Worm (Caenorhabditis elegans): Measurements from ENCODE around the gene parg-2.

DNA sequence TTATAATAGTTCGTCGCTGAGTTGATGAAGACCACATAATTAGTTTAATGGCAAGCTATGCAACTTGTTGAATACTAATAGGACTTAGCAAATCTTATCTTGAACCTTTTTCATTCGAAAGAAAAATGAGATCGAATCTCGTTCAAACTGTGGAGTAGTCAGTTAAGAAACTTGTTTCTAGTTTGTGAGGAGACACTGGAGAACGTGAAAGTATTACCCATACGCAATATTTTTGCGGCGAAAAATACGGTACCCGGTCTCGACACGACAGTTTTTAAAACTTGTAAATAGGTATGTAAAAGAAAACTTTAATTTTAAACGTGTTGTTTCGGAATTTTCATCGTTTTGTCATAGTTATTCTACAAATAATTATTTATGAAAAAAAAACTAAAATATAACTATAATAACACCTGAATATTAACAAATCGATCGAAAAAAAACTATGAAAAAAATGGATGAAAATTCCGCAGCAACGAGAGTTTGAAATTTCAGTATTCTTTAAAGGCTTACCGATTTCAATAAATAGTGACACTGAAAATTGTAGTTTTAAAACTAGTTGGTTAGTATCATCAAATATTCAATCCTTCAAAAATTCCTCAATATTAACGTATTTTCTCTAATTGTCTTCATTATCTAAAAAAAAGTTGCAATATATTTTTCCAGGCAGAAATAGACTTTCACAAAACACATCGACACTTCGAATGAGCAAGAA, 30.8 kb upstream of the parg-2 start, which contains the start of the genes F20C5.7 and parg-1:
- no peak for TF ChIP-seq lsy-2 (tag; optimal IDR thresholded peaks at IDR 0.05)
- TF ChIP-seq egl-27 (tag; optimal IDR thresholded peaks at IDR 0.05) = no peak
- TF ChIP-seq ztf-7 (tag; optimal IDR thresholded peaks at IDR 0.05) = no peak
- no peak for TF ChIP-seq R02D3.7 (tag; optimal IDR thresholded peaks at IDR 0.05)
- no peak for TF ChIP-seq ceh-20 (GFP tag; IDR thresholded peaks at IDR 0.05)
- TF ChIP-seq fkh-10 (GFP tag; optimal IDR thresholded peaks at IDR 0.05) = no peak

Measured in whole organism, L4 larva.